Fruit fly (Drosophila melanogaster) Kc167 (cell line): ENCODE results near the gene NimB3.

ENCODE experiments used
- Myc ChIP-seq: fragments of >200 bp; optimal IDR thresholded peaks from 2 replicates; lab custom pipeline; 2017; ENCODE audit warnings: missing external identifiers
- Sin3A ChIP-seq: fragments of >200 bp; optimal IDR thresholded peaks from 2 replicates; lab custom pipeline; 2018; ENCODE audit warnings: missing external identifiers
- h ChIP-seq: fragments of >200 bp; optimal IDR thresholded peaks from 3 replicates; lab custom pipeline; 2018; ENCODE audit warnings: missing external identifiers
- insv ChIP-seq: fragments of >200 bp; optimal IDR thresholded peaks from 3 replicates; lab custom pipeline; 2018; ENCODE audit warnings: missing external identifiers
- psq ChIP-seq: fragments of >200 bp; optimal IDR thresholded peaks from 2 replicates; lab custom pipeline; 2017; ENCODE audit warnings: missing external identifiers
- ttk ChIP-seq: sonication (Bioruptor generic); optimal IDR thresholded peaks from 2 replicates; lab custom pipeline; 2017; ENCODE audit warnings: missing external identifiers

Gene NimB3

dm6 chr2L:13925699-13926098, 42.1 kb downstream of the NimB3 start:
- TF ChIP-seq h (lab: Kevin White, UChicago) (no peak), psq (no peak), insv (no peak), Myc (lab: Kevin White, UChicago) (no peak)

- no peak for TF ChIP-seq h (lab: Kevin White, UChicago)
- no peak for TF ChIP-seq insv
These were observed 43.8 kb downstream of the NimB3 start for dm6 chr2L:13923984-13924383.

dm6 chr2L:13923453-13923852, 44.3 kb downstream of the NimB3 start, which contains the start of gene Vajk1:
TSS of gene Vajk1 (minus strand) at chr2L:13923553.
- TF ChIP-seq h (lab: Kevin White, UChicago) = no peak
- TF ChIP-seq insv = no peak
- TF ChIP-seq psq = no peak
- no peak for TF ChIP-seq ttk (lab: Kevin White, UChicago)
- TF ChIP-seq Sin3A = no peak
- no peak for TF ChIP-seq Myc (lab: Kevin White, UChicago)
